Fruit fly (Drosophila melanogaster): Measurements from ENCODE around the gene CG31988.
A peak's percentile ranks its signal among the peaks of the same experiment; 100 is the strongest.

CG31988 gene

DNA sequence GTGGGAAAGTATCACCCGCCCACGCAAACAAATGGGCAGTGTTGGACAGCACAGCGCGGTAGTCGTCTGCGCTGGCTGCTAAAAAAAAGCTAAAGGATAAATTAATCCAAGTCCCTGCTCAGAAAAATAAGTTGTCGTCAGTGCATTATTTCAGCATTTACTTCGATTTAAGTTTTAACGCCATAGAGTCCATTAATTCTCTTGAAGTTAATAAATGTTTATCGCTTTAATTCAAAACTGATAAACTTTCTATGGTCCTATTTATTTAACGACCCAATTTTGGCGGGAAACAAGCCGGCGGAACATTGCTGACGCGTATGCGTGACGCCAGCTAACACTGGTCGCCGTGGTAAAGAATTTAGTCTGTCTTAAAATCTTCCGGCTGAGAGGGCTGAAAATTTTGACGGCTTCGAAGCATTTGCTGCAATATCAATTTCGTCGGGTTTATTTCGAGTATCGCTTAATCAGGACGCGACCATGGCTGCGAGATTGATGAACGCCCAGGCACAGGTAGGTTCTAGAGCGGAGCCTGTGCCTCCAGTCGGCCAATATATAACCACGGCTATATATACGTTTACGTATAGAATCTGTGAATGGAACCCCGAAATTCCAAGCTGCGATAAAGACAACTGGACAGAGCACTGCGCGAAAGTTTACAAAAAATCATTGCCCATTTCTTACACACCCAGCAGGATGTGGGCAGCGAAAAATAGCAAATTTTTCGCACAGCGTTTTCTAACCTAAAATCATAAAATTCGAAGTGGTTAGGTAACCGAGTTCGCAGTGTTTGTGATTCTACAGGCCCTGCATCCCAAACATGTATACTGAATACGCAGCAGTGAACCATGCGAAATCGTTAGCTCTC is 34.1 kb downstream of the CG31988 start, which contains the start of the genes mAcon1, CG43345 and CG43346 (continued):
- TF ChIP-seq HLH106 (tag; optimal IDR thresholded peaks at IDR 0.05): peak; percentile 90
- TF ChIP-seq CG32264 (GFP tag; optimal IDR thresholded peaks at IDR 0.05): peak; percentile 48
- peak; percentile 74 for TF ChIP-seq Jra (GFP tag; optimal IDR thresholded peaks at IDR 0.05)
- TF ChIP-seq Rel (GFP tag; optimal IDR thresholded peaks at IDR 0.05): no peak
- peak; percentile 71 for TF ChIP-seq Rel (tag; optimal IDR thresholded peaks at IDR 0.05)
- peak; percentile 90 for TF ChIP-seq h (GFP tag; optimal IDR thresholded peaks at IDR 0.05)
- peak; percentile 80 for TF ChIP-seq sv (GFP tag; optimal IDR thresholded peaks at IDR 0.05)
- TF ChIP-seq Mio (GFP tag; optimal IDR thresholded peaks at IDR 0.05): peak; percentile 15
- peak; percentile 73 for TF ChIP-seq psq (GFP tag; optimal IDR thresholded peaks at IDR 0.05)
- no peak for TF ChIP-seq Abd-B (GFP tag; optimal IDR thresholded peaks at IDR 0.05)
- peak; percentile 85 for TF ChIP-seq Sp1 (GFP tag; optimal IDR thresholded peaks at IDR 0.05)
- no peak for TF ChIP-seq Vsx2 (GFP tag; optimal IDR thresholded peaks at IDR 0.05; ENCODE audit: partially characterized antibody)
- peak; percentile 87 for TF ChIP-seq fru (GFP tag; optimal IDR thresholded peaks at IDR 0.05)
- no peak for TF ChIP-seq N (GFP tag; optimal IDR thresholded peaks at IDR 0.05)

DNA sequence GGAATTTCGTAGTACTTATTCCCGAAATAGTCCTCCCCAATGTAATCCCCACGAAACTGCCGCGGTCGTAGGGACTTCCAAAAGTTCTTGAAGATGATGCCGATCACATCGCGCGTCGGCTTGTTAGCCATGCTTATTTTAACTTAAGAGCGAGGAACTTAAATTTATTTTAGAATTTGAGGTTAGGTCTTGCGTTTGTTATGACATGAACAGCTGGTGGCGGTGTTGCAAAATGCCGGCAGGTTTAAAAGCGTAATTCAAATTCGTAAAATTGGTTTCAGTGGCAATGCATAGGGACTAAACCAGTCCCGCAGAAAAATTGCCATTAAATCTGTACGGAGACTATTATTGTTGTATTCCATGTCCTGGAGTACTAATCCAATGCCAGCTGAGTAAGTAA is 36.2 kb downstream of the CG31988 start:
- TF ChIP-seq Hr83 (GFP tag; optimal IDR thresholded peaks at IDR 0.05; ENCODE audit: poor library complexity, severe bottlenecking): no peak
- TF ChIP-seq sage (GFP tag; optimal IDR thresholded peaks at IDR 0.05): no peak
- no peak for TF ChIP-seq brk (GFP tag; optimal IDR thresholded peaks at IDR 0.05)
- no peak for TF ChIP-seq foxo (GFP tag; optimal IDR thresholded peaks at IDR 0.05)
- no peak for TF ChIP-seq Abd-B (GFP tag; optimal IDR thresholded peaks at IDR 0.05)
- no peak for TF ChIP-seq GATAd (GFP tag; optimal IDR thresholded peaks at IDR 0.05)
- no peak for TF ChIP-seq CG32264 (GFP tag; optimal IDR thresholded peaks at IDR 0.05)
- no peak for TF ChIP-seq psq (GFP tag; optimal IDR thresholded peaks at IDR 0.05)
- TF ChIP-seq Sp1 (GFP tag; optimal IDR thresholded peaks at IDR 0.05): no peak
- no peak for TF ChIP-seq lola (GFP tag; optimal IDR thresholded peaks at IDR 0.05)
- no peak for TF ChIP-seq CrebA (GFP tag; optimal IDR thresholded peaks at IDR 0.05; ENCODE audit: borderline replicate concordance)
- TF ChIP-seq OdsH (GFP tag; optimal IDR thresholded peaks at IDR 0.05): no peak
- TF ChIP-seq Rel (GFP tag; optimal IDR thresholded peaks at IDR 0.05): no peak
- peak; percentile 39 for TF ChIP-seq Rel (tag; optimal IDR thresholded peaks at IDR 0.05)
- peak; percentile 4 for TF ChIP-seq woc (GFP tag; optimal IDR thresholded peaks at IDR 0.05)
- TF ChIP-seq dl (GFP tag; optimal IDR thresholded peaks at IDR 0.05; ENCODE audit: insufficient read depth in 1 of 2, partially characterized antibody in 2 of 2): no peak
- no peak for TF ChIP-seq Vsx2 (GFP tag; optimal IDR thresholded peaks at IDR 0.05; ENCODE audit: partially characterized antibody)
- TF ChIP-seq tai (GFP tag; optimal IDR thresholded peaks at IDR 0.05): no peak
- TF ChIP-seq HLH106 (tag; optimal IDR thresholded peaks at IDR 0.05): peak; percentile 11
- TF ChIP-seq h (GFP tag; optimal IDR thresholded peaks at IDR 0.05): peak; percentile 36
- no peak for TF ChIP-seq Hr78 (GFP tag; optimal IDR thresholded peaks at IDR 0.05)
- no peak for TF ChIP-seq Dfd (GFP tag; optimal IDR thresholded peaks at IDR 0.05)
- no peak for TF ChIP-seq N (GFP tag; optimal IDR thresholded peaks at IDR 0.05)
- no peak for TF ChIP-seq Dif (GFP tag; optimal IDR thresholded peaks at IDR 0.05; ENCODE audit: partially characterized antibody)
- peak; percentile 12 for TF ChIP-seq Hnf4 (GFP tag; optimal IDR thresholded peaks at IDR 0.05)
- TF ChIP-seq pan (optimal IDR thresholded peaks at IDR 0.05): no peak
- peak; percentile 6 for TF ChIP-seq Myc (optimal IDR thresholded peaks at IDR 0.05)
- TF ChIP-seq fru (GFP tag; optimal IDR thresholded peaks at IDR 0.05): no peak
- no peak for TF ChIP-seq jim (GFP tag; optimal IDR thresholded peaks at IDR 0.05)
- no peak for TF ChIP-seq dmrt93B (GFP tag; optimal IDR thresholded peaks at IDR 0.05)
- TF ChIP-seq sv (GFP tag; optimal IDR thresholded peaks at IDR 0.05): no peak
- TF ChIP-seq rgr (GFP tag; optimal IDR thresholded peaks at IDR 0.05): peak; percentile 1
- TF ChIP-seq Mio (GFP tag; optimal IDR thresholded peaks at IDR 0.05): no peak
- TF ChIP-seq CG9705 (GFP tag; optimal IDR thresholded peaks at IDR 0.05): no peak
- no peak for TF ChIP-seq br (GFP tag; optimal IDR thresholded peaks at IDR 0.05)
- TF ChIP-seq usp (GFP tag; optimal IDR thresholded peaks at IDR 0.05): no peak
- no peak for TF ChIP-seq dsf (GFP tag; optimal IDR thresholded peaks at IDR 0.05; ENCODE audit: borderline replicate concordance)
- TF ChIP-seq Jra (GFP tag; optimal IDR thresholded peaks at IDR 0.05): no peak
- no peak for TF ChIP-seq ey (GFP tag; optimal IDR thresholded peaks at IDR 0.05)

Measured in whole organism, wandering third instar larva.